Fruit fly (Drosophila melanogaster) whole organism, wandering third instar larva: ENCODE measurements around the gene mex1.

Experiments
- Abd-B ChIP-seq: fragments of >200 bp; optimal IDR thresholded peaks from 2 replicates; lab custom pipeline; 2017; ENCODE audit warnings: missing biosample characterization, missing genetic modification characterization
- CG32264 ChIP-seq: fragments of 200-800 bp; sonication (Bioruptor generic); optimal IDR thresholded peaks from 2 replicates; lab custom pipeline; 2016; ENCODE audit warnings: missing biosample characterization, missing genetic modification characterization
- CrebA ChIP-seq: fragments of 200-800 bp; sonication (Bioruptor generic); optimal IDR thresholded peaks from 2 replicates; lab custom pipeline; 2016; ENCODE audit warnings: missing biosample characterization, mild to moderate bottlenecking, missing genetic modification characterization, borderline replicate concordance
- Dfd ChIP-seq: fragments of >200 bp; optimal IDR thresholded peaks from 2 replicates; lab custom pipeline; 2017; ENCODE audit warnings: missing biosample characterization, missing genetic modification characterization
- HLH106 ChIP-seq: fragments of 200-800 bp; optimal IDR thresholded peaks from 3 replicates; lab custom pipeline; 2019; ENCODE audit warnings: missing biosample characterization, mild to moderate bottlenecking, missing genetic modification characterization, moderate library complexity
- Hr78 ChIP-seq: fragments of >200 bp; optimal IDR thresholded peaks from 2 replicates; lab custom pipeline; 2017; ENCODE audit warnings: missing biosample characterization, missing genetic modification characterization
- Hr83 ChIP-seq: fragments of 200-300 bp; sonication (Bioruptor generic); optimal IDR thresholded peaks from 2 replicates; lab custom pipeline; 2016; ENCODE audit warnings: missing biosample characterization, mild to moderate bottlenecking, missing genetic modification characterization, moderate library complexity; ENCODE audit not compliant: poor library complexity, severe bottlenecking
- Jra ChIP-seq: sonication (Bioruptor generic); optimal IDR thresholded peaks from 2 replicates; lab custom pipeline; 2016; ENCODE audit warnings: missing biosample characterization, missing genetic modification characterization
- Mio ChIP-seq: sonication (Bioruptor generic); optimal IDR thresholded peaks from 2 replicates; lab custom pipeline; 2016; ENCODE audit warnings: missing biosample characterization, missing genetic modification characterization
- Myc ChIP-seq: fragments of >200 bp; optimal IDR thresholded peaks from 2 replicates; lab custom pipeline; 2017
- N ChIP-seq: fragments of >200 bp; optimal IDR thresholded peaks from 2 replicates; lab custom pipeline; 2018; ENCODE audit warnings: missing biosample characterization, missing external identifiers, missing genetic modification characterization
- OdsH ChIP-seq: fragments of 200-800 bp; sonication (Bioruptor generic); optimal IDR thresholded peaks from 2 replicates; lab custom pipeline; 2016; ENCODE audit warnings: missing biosample characterization, mild to moderate bottlenecking, missing genetic modification characterization
- Rel ChIP-seq, 2 experiments: fragments of 200-800 bp; sonication (Bioruptor generic) in 1 of 2; optimal IDR thresholded peaks; 2 replicates in 1 of 2; 3 replicates in 1 of 2; lab custom pipeline; 2016 to 2019; ENCODE audit warnings: mild to moderate bottlenecking in 2 of 2, missing biosample characterization in 2 of 2, missing genetic modification characterization in 2 of 2, moderate library complexity in 1 of 2
- Sp1 ChIP-seq: fragments of 200-800 bp; sonication (Bioruptor generic); optimal IDR thresholded peaks from 3 replicates; lab custom pipeline; 2019; ENCODE audit warnings: missing biosample characterization, mild to moderate bottlenecking, missing genetic modification characterization, moderate library complexity
- br ChIP-seq: fragments of 200-800 bp; sonication (Bioruptor generic); optimal IDR thresholded peaks from 2 replicates; lab custom pipeline; 2016; ENCODE audit warnings: missing biosample characterization, missing genetic modification characterization
- dl ChIP-seq, 2 experiments: fragments of 175-275, 200-275 bp in 1 of 2; fragments of 200-275 bp in 1 of 2; sonication (Bioruptor generic); optimal IDR thresholded peaks; lab custom pipeline; 2018; ENCODE audit warnings: mild to moderate bottlenecking in 2 of 2, missing biosample characterization in 2 of 2, missing genetic modification characterization in 2 of 2, moderate library complexity in 2 of 2; ENCODE audit not compliant: partially characterized antibody in 2 of 2, insufficient read depth in 1 of 2
- dsf ChIP-seq: sonication (Bioruptor generic); optimal IDR thresholded peaks from 2 replicates; lab custom pipeline; 2016; ENCODE audit warnings: missing biosample characterization, missing genetic modification characterization, borderline replicate concordance
- fru ChIP-seq: fragments of 200-800 bp; sonication (Bioruptor generic); optimal IDR thresholded peaks from 3 replicates; lab custom pipeline; 2016; ENCODE audit warnings: missing biosample characterization, mild to moderate bottlenecking, missing genetic modification characterization
- h ChIP-seq: fragments of 200-800 bp; sonication (Bioruptor generic); optimal IDR thresholded peaks from 3 replicates; lab custom pipeline; 2016; ENCODE audit warnings: missing biosample characterization, mild to moderate bottlenecking, missing genetic modification characterization
- lola ChIP-seq: fragments of >200 bp; optimal IDR thresholded peaks from 2 replicates; lab custom pipeline; 2017; ENCODE audit warnings: missing biosample characterization, missing genetic modification characterization
- pan ChIP-seq: fragments of >200 bp; optimal IDR thresholded peaks from 2 replicates; lab custom pipeline; 2017
- psq ChIP-seq: fragments of 200-800 bp; sonication (Bioruptor generic); optimal IDR thresholded peaks from 3 replicates; lab custom pipeline; 2017; ENCODE audit warnings: missing biosample characterization, mild to moderate bottlenecking, missing genetic modification characterization, moderate library complexity
- rgr ChIP-seq: fragments of 200-800 bp; sonication (Bioruptor generic); optimal IDR thresholded peaks from 3 replicates; lab custom pipeline; 2016; ENCODE audit warnings: missing biosample characterization, mild to moderate bottlenecking, missing genetic modification characterization
- tai ChIP-seq: sonication (Bioruptor generic); optimal IDR thresholded peaks from 2 replicates; lab custom pipeline; 2016; ENCODE audit warnings: missing biosample characterization, missing genetic modification characterization

mex1 gene

dm6 chr3L:15543467-15543866, 24.1 kb upstream of the mex1 start:
- TF ChIP-seq dsf (GFP tag; lab: Kevin White, UChicago): no peak
- TF ChIP-seq Hr83 (GFP tag; lab: Kevin White, UChicago): no peak
- no peak for TF ChIP-seq Hr78
- no peak for TF ChIP-seq dl (GFP tag; optimal IDR thresholded peaks at IDR 0.05; lab: Kevin White, UChicago; ENCODE audit: insufficient read depth in 1 of 2, partially characterized antibody in 2 of 2)
- no peak for TF ChIP-seq h (GFP tag; lab: Kevin White, UChicago)
- no peak for TF ChIP-seq Sp1 (GFP tag; lab: Kevin White, UChicago)
- no peak for TF ChIP-seq lola (GFP tag; lab: Kevin White, UChicago)
- no peak for TF ChIP-seq CrebA (GFP tag; lab: Kevin White, UChicago)
- no peak for TF ChIP-seq N (GFP tag; lab: Kevin White, UChicago)
- no peak for TF ChIP-seq Abd-B
- TF ChIP-seq OdsH (GFP tag; lab: Kevin White, UChicago): no peak
- TF ChIP-seq pan (lab: Kevin White, UChicago): no peak

- TF ChIP-seq Myc (lab: Kevin White, UChicago) (no peak), psq (GFP tag; lab: Kevin White, UChicago) (no peak), br (no peak), CG32264 (no peak)
These were observed 23.7 kb upstream of the mex1 start for dm6 chr3L:15543049-15543448.

- TF ChIP-seq Abd-B (no peak), tai (GFP tag; lab: Kevin White, UChicago) (no peak), Rel (GFP tag; optimal IDR thresholded peaks at IDR 0.05; lab: Kevin White, UChicago) (no peak), Rel (tag; optimal IDR thresholded peaks at IDR 0.05; lab: Kevin White, UChicago) (no peak), Jra (GFP tag; lab: Kevin White, UChicago) (no peak), Hr83 (GFP tag; lab: Kevin White, UChicago) (no peak)
These were observed 21.9 kb upstream of the mex1 start for dm6 chr3L:15541281-15541680.

- TF ChIP-seq Mio (GFP tag; lab: Kevin White, UChicago): no peak
- no peak for TF ChIP-seq Myc (lab: Kevin White, UChicago)
- TF ChIP-seq N (GFP tag; lab: Kevin White, UChicago): no peak
These were observed 21.3 kb upstream of the mex1 start for dm6 chr3L:15540682-15541081.

dm6 chr3L:15539903-15540409, 20.6 kb upstream of the mex1 start:
- no peak for TF ChIP-seq Mio (GFP tag; lab: Kevin White, UChicago)
- no peak for TF ChIP-seq h (GFP tag; lab: Kevin White, UChicago)
- no peak for TF ChIP-seq Sp1 (GFP tag; lab: Kevin White, UChicago)
- TF ChIP-seq dl (GFP tag; optimal IDR thresholded peaks at IDR 0.05; lab: Kevin White, UChicago; ENCODE audit: insufficient read depth in 1 of 2, partially characterized antibody in 2 of 2): no peak
- TF ChIP-seq HLH106 (tag; lab: Kevin White, UChicago): no peak
- no peak for TF ChIP-seq rgr (GFP tag; lab: Kevin White, UChicago)
- TF ChIP-seq fru (GFP tag; lab: Kevin White, UChicago): no peak
- no peak for TF ChIP-seq tai (GFP tag; lab: Kevin White, UChicago)
- TF ChIP-seq br: no peak
- no peak for TF ChIP-seq psq (GFP tag; lab: Kevin White, UChicago)
- TF ChIP-seq Dfd (GFP tag; lab: Kevin White, UChicago): no peak
- no peak for TF ChIP-seq Hr78
- TF ChIP-seq OdsH (GFP tag; lab: Kevin White, UChicago): no peak

- no peak for TF ChIP-seq CrebA (GFP tag; lab: Kevin White, UChicago)
- TF ChIP-seq Rel (GFP tag; optimal IDR thresholded peaks at IDR 0.05; lab: Kevin White, UChicago): no peak
- TF ChIP-seq Rel (tag; optimal IDR thresholded peaks at IDR 0.05; lab: Kevin White, UChicago): peak; percentile 95
These were observed 19.4 kb upstream of the mex1 start for dm6 chr3L:15538582-15539490.
